Fruit fly (Drosophila melanogaster) whole organism, embryonic: ENCODE measurements around the gene scrt.

Source experiments
- Abd-B ChIP-seq: fragments of 200-800 bp; sonication (Bioruptor generic); optimal IDR thresholded peaks from 2 replicates; lab custom pipeline; 2018; ENCODE audit warnings: missing biosample characterization, mild to moderate bottlenecking, missing genetic modification characterization, moderate library complexity
- Atf3 ChIP-seq: fragments of 200-800 bp; sonication (Bioruptor generic); optimal IDR thresholded peaks from 3 replicates; lab custom pipeline; 2016; ENCODE audit warnings: missing biosample characterization, missing genetic modification characterization
- CG10979 ChIP-seq: fragments of 200-800 bp; sonication (Bioruptor generic); optimal IDR thresholded peaks from 2 replicates; lab custom pipeline; 2018; ENCODE audit warnings: missing biosample characterization, mild to moderate bottlenecking, missing genetic modification characterization, moderate library complexity
- CG11723 ChIP-seq: fragments of 200-800 bp; sonication (Bioruptor generic); optimal IDR thresholded peaks from 2 replicates; lab custom pipeline; 2017; ENCODE audit warnings: missing biosample characterization, mild to moderate bottlenecking, missing genetic modification characterization
- CG12155 ChIP-seq: fragments of 200-800 bp; sonication (Bioruptor generic); optimal IDR thresholded peaks from 3 replicates; lab custom pipeline; 2016; ENCODE audit warnings: missing biosample characterization, missing genetic modification characterization
- CG12236 ChIP-seq: fragments of 200-800 bp; sonication (Bioruptor generic); optimal IDR thresholded peaks from 2 replicates; lab custom pipeline; 2016; ENCODE audit warnings: missing biosample characterization, missing genetic modification characterization
- CG1603 ChIP-seq: fragments of 200-800 bp; sonication (Bioruptor generic); optimal IDR thresholded peaks from 2 replicates; lab custom pipeline; 2019; ENCODE audit warnings: missing biosample characterization, mild to moderate bottlenecking, missing genetic modification characterization, moderate library complexity
- CG17361 ChIP-seq: fragments of 200-800 bp; sonication (Bioruptor generic); IDR thresholded peaks from 3 replicates; pipeline ENCODE4 v1.3.6; 2022; ENCODE audit warnings: missing biosample characterization, missing genetic modification characterization
- CG17568 ChIP-seq: fragments of 200-800 bp; sonication (Bioruptor generic); optimal IDR thresholded peaks from 2 replicates; lab custom pipeline; 2018; ENCODE audit warnings: missing biosample characterization, mild to moderate bottlenecking, missing genetic modification characterization, moderate library complexity
- CG17612 ChIP-seq: fragments of 200-800 bp; sonication (Bioruptor generic); IDR thresholded peaks from 2 replicates; pipeline ENCODE4 v1.3.6; 2022; ENCODE audit warnings: missing biosample characterization, missing genetic modification characterization
- CG18599 ChIP-seq: fragments of 200-800 bp; sonication (Bioruptor generic); optimal IDR thresholded peaks from 3 replicates; lab custom pipeline; 2017; ENCODE audit warnings: missing biosample characterization, missing genetic modification characterization, mild to moderate bottlenecking, moderate library complexity, missing genetic modification reagents
- CG31224 ChIP-seq: fragments of 200-800 bp; sonication (Bioruptor generic); IDR thresholded peaks from 2 replicates; pipeline ENCODE4 v1.3.6; 2022; ENCODE audit warnings: missing biosample characterization, missing genetic modification characterization
- CG34224 ChIP-seq: fragments of 200-800 bp; sonication (Bioruptor generic); IDR thresholded peaks from 3 replicates; pipeline ENCODE4 v1.3.6; 2022; ENCODE audit warnings: missing biosample characterization, missing genetic modification characterization; ENCODE audit not compliant: partially characterized antibody
- CG6765 ChIP-seq: fragments of 200-800 bp; sonication (Bioruptor generic); optimal IDR thresholded peaks from 3 replicates; lab custom pipeline; 2017; ENCODE audit warnings: missing biosample characterization, mild to moderate bottlenecking, missing genetic modification characterization
- CG7372 ChIP-seq: fragments of 200-800 bp; sonication (Bioruptor generic); IDR thresholded peaks from 2 replicates; pipeline ENCODE4 v1.3.6; 2022; ENCODE audit warnings: missing biosample characterization, missing genetic modification characterization
- CG7928 ChIP-seq: fragments of 200-800 bp; sonication (Bioruptor generic); optimal IDR thresholded peaks from 2 replicates; lab custom pipeline; 2017; ENCODE audit warnings: missing biosample characterization, mild to moderate bottlenecking, missing genetic modification characterization
- CG8944 ChIP-seq: fragments of 200-800 bp; sonication (Bioruptor generic); optimal IDR thresholded peaks from 3 replicates; lab custom pipeline; 2016; ENCODE audit warnings: missing biosample characterization, missing genetic modification characterization
- CG9932 ChIP-seq: fragments of 200-800 bp; sonication (Bioruptor generic); IDR thresholded peaks from 2 replicates; pipeline ENCODE4 v1.3.6; 2022; ENCODE audit warnings: missing biosample characterization, missing genetic modification characterization
- Chrac-16 ChIP-seq: fragments of 200-800 bp; sonication (Bioruptor generic); optimal IDR thresholded peaks from 3 replicates; lab custom pipeline; 2016; ENCODE audit warnings: missing biosample characterization, missing genetic modification characterization
- D ChIP-seq, 2 experiments: fragments of 200-800 bp in 1 of 2; fragments of >200 bp in 1 of 2; sonication (Bioruptor generic) in 1 of 2; optimal IDR thresholded peaks; 2 replicates in 1 of 2; 3 replicates in 1 of 2; lab custom pipeline; 2017; ENCODE audit warnings: mild to moderate bottlenecking in 1 of 2, missing biosample characterization in 1 of 2, missing genetic modification characterization in 1 of 2, missing genetic modification reagents in 1 of 2
- Dll ChIP-seq: fragments of 200-800 bp; sonication (Bioruptor generic); IDR thresholded peaks from 4 replicates; pipeline ENCODE4 v1.3.6; 2022; ENCODE audit warnings: missing biosample characterization, missing genetic modification characterization; ENCODE audit not compliant: partially characterized antibody
- Eip74EF ChIP-seq, 2 experiments: fragments of 200-800 bp in 1 of 2; fragments of >200 bp in 1 of 2; sonication (Bioruptor generic) in 1 of 2; optimal IDR thresholded peaks; 2 replicates each; lab custom pipeline; 2017 to 2019; ENCODE audit warnings: missing biosample characterization in 2 of 2, missing genetic modification characterization in 2 of 2, mild to moderate bottlenecking in 1 of 2, moderate library complexity in 1 of 2
- Jarid2 ChIP-seq: fragments of 200-800 bp; sonication (Bioruptor generic); optimal IDR thresholded peaks from 3 replicates; lab custom pipeline; 2017; ENCODE audit warnings: mild to moderate bottlenecking, missing biosample characterization, missing genetic modification reagents, missing genetic modification characterization
- Mad ChIP-seq: fragments of 200-800 bp; sonication (Bioruptor generic); optimal IDR thresholded peaks from 2 replicates; lab custom pipeline; 2016; ENCODE audit warnings: missing biosample characterization, missing genetic modification characterization
- Meics ChIP-seq: fragments of 200-800 bp; sonication (Bioruptor generic); optimal IDR thresholded peaks from 2 replicates; lab custom pipeline; 2017; ENCODE audit warnings: missing biosample characterization, mild to moderate bottlenecking, missing genetic modification characterization
- NFAT ChIP-seq: fragments of 200-800 bp; sonication (Bioruptor generic); IDR thresholded peaks from 2 replicates; pipeline ENCODE4 v1.3.6; 2022; ENCODE audit warnings: missing biosample characterization, missing genetic modification characterization
- Pdp1 ChIP-seq, 2 experiments: fragments of 200-800 bp; sonication (Bioruptor generic); optimal IDR thresholded peaks; 3 replicates each; lab custom pipeline; 2016; ENCODE audit warnings: missing biosample characterization in 2 of 2, missing genetic modification characterization in 2 of 2, mild to moderate bottlenecking in 1 of 2, moderate library complexity in 1 of 2
- Usf ChIP-seq: fragments of 200-800 bp; sonication (Bioruptor generic); optimal IDR thresholded peaks from 2 replicates; lab custom pipeline; 2017; ENCODE audit warnings: missing genotype, missing biosample characterization, missing genetic modification characterization
- ara ChIP-seq: fragments of 200-800 bp; sonication (Bioruptor generic); IDR thresholded peaks from 2 replicates; pipeline ENCODE4 v1.3.6; 2022; ENCODE audit warnings: missing biosample characterization, missing genetic modification characterization
- ato ChIP-seq: fragments of 200-800 bp; sonication (Bioruptor generic); IDR thresholded peaks from 2 replicates; pipeline ENCODE4 v1.3.6; 2022; ENCODE audit warnings: missing biosample characterization, missing genetic modification characterization; ENCODE audit not compliant: partially characterized antibody
- chm ChIP-seq: fragments of 200-800 bp; sonication (Bioruptor generic); IDR thresholded peaks from 2 replicates; pipeline ENCODE4 v1.3.6; 2022; ENCODE audit warnings: missing biosample characterization, missing genetic modification characterization
- croc ChIP-seq: fragments of 200-800 bp; sonication (Bioruptor generic); conservative IDR thresholded peaks from 3 replicates; pipeline ENCODE4 v1.3.6; 2022; ENCODE audit warnings: missing biosample characterization, missing genetic modification characterization
- cwo ChIP-seq: fragments of 200-800 bp; sonication (Bioruptor generic); optimal IDR thresholded peaks from 3 replicates; lab custom pipeline; 2017; ENCODE audit warnings: missing biosample characterization, missing genetic modification characterization, mild to moderate bottlenecking, moderate library complexity, missing genetic modification reagents
- dm ChIP-seq: fragments of 200-800 bp; sonication (Bioruptor generic); optimal IDR thresholded peaks from 3 replicates; lab custom pipeline; 2016; ENCODE audit warnings: missing biosample characterization, missing genetic modification characterization
- en ChIP-seq: fragments of 200-800 bp; sonication (Bioruptor generic); optimal IDR thresholded peaks from 2 replicates; lab custom pipeline; 2016; ENCODE audit warnings: missing biosample characterization, missing genetic modification characterization
- eve ChIP-seq, 2 experiments: fragments of >200 bp; optimal IDR thresholded peaks; 2 replicates each; lab custom pipeline; 2017; ENCODE audit warnings: missing biosample characterization in 2 of 2, missing genetic modification characterization in 2 of 2
- gsb-n ChIP-seq: fragments of 200-800 bp; sonication (Bioruptor generic); optimal IDR thresholded peaks from 3 replicates; lab custom pipeline; 2018; ENCODE audit warnings: missing biosample characterization, mild to moderate bottlenecking, missing genetic modification characterization
- insv ChIP-seq, 2 experiments: fragments of 200-800 bp; sonication (Bioruptor generic); optimal IDR thresholded peaks; 3 replicates each; lab custom pipeline; 2016 to 2018; ENCODE audit warnings: missing biosample characterization in 2 of 2, missing genetic modification characterization in 2 of 2
- jing ChIP-seq: fragments of 200-800 bp; sonication (Bioruptor generic); optimal IDR thresholded peaks from 2 replicates; lab custom pipeline; 2018; ENCODE audit warnings: missing biosample characterization, mild to moderate bottlenecking, missing genetic modification characterization
- kah ChIP-seq: fragments of 200-800 bp; sonication (Bioruptor generic); optimal IDR thresholded peaks from 2 replicates; lab custom pipeline; 2018; ENCODE audit warnings: missing biosample characterization, mild to moderate bottlenecking, missing genetic modification characterization
- kay ChIP-seq: fragments of 200-800 bp; sonication (Bioruptor generic); optimal IDR thresholded peaks from 2 replicates; lab custom pipeline; 2016; ENCODE audit warnings: missing biosample characterization, missing genetic modification characterization
- kni ChIP-seq: fragments of 200-800 bp; sonication (Bioruptor generic); optimal IDR thresholded peaks from 3 replicates; lab custom pipeline; 2017; ENCODE audit warnings: mild to moderate bottlenecking, missing biosample characterization, missing genetic modification reagents, missing genetic modification characterization
- p53 ChIP-seq: fragments of 200-800 bp; sonication (Bioruptor generic); optimal IDR thresholded peaks from 2 replicates; lab custom pipeline; 2016; ENCODE audit warnings: missing biosample characterization, missing genetic modification characterization
- row ChIP-seq: fragments of 200-800 bp; sonication (Bioruptor generic); IDR thresholded peaks from 3 replicates; pipeline ENCODE4 v1.3.6; 2022; ENCODE audit warnings: missing biosample characterization, missing genetic modification characterization
- run ChIP-seq: fragments of 200-800 bp; sonication (Bioruptor generic); optimal IDR thresholded peaks from 3 replicates; lab custom pipeline; 2018; ENCODE audit warnings: missing biosample characterization, mild to moderate bottlenecking, missing genetic modification characterization
- so ChIP-seq: fragments of 200-800 bp; sonication (Bioruptor generic); IDR thresholded peaks from 3 replicates; pipeline ENCODE4 v1.3.6; 2022; ENCODE audit warnings: missing biosample characterization, missing genetic modification characterization
- tin ChIP-seq: fragments of 200-800 bp; sonication (Bioruptor generic); optimal IDR thresholded peaks from 3 replicates; lab custom pipeline; 2016; ENCODE audit warnings: missing biosample characterization, missing genetic modification characterization
- trem ChIP-seq: fragments of 200-800 bp; optimal IDR thresholded peaks from 3 replicates; lab custom pipeline; 2019; ENCODE audit warnings: missing biosample characterization, mild to moderate bottlenecking, missing genetic modification characterization, moderate library complexity
- z ChIP-seq: fragments of 200-800 bp; sonication (Bioruptor generic); IDR thresholded peaks from 3 replicates; pipeline ENCODE4 v1.3.6; 2022; ENCODE audit warnings: missing biosample characterization, missing genetic modification characterization

Gene scrt

dm6 chr3L:3970372-3971031, 13.2 kb upstream of the scrt start (continued):
- TF ChIP-seq Chrac-16 (GFP tag; lab: Kevin White, UChicago) = peak; percentile 15
- TF ChIP-seq chm = no peak; the same call in 1 of the 2 replicates
- peak; percentile 45 for TF ChIP-seq cwo
- no peak for TF ChIP-seq D (optimal IDR thresholded peaks at IDR 0.05; lab: Kevin White, UChicago)
- peak; percentile 9 for TF ChIP-seq D (GFP tag; optimal IDR thresholded peaks at IDR 0.05; lab: Kevin White, UChicago)
- TF ChIP-seq CG8944 (GFP tag; lab: Kevin White, UChicago) = no peak
- peak; percentile 1 for TF ChIP-seq jing (GFP tag; lab: Kevin White, UChicago)
- no peak for TF ChIP-seq CG12236 (GFP tag; lab: Kevin White, UChicago)
- TF ChIP-seq Pdp1 (GFP tag; optimal IDR thresholded peaks at IDR 0.05; lab: Kevin White, UChicago) = peak in 1 of 2 experiments; percentile 19
- no peak for TF ChIP-seq p53 (GFP tag; lab: Kevin White, UChicago)
- TF ChIP-seq kah = no peak
- no peak for TF ChIP-seq CG7928
- no peak for TF ChIP-seq NFAT (GFP tag; lab: Robert Waterston, UW)
- no peak for TF ChIP-seq CG31224 (GFP tag; lab: Robert Waterston, UW)
- TF ChIP-seq CG11723 (GFP tag; lab: Kevin White, UChicago) = no peak
- TF ChIP-seq CG17568 (GFP tag; lab: Kevin White, UChicago) = no peak
- no peak for TF ChIP-seq z (GFP tag; lab: Robert Waterston, UW)
- TF ChIP-seq Meics (GFP tag; lab: Kevin White, UChicago) = peak; percentile 58
- TF ChIP-seq CG17612 (GFP tag; lab: Robert Waterston, UW) = no peak
- TF ChIP-seq CG7372 (GFP tag; lab: Robert Waterston, UW) = no peak
- peak; percentile 26 for TF ChIP-seq tin (GFP tag; lab: Kevin White, UChicago)
- TF ChIP-seq Atf3 = no peak
- TF ChIP-seq en (GFP tag; lab: Kevin White, UChicago) = no peak
- TF ChIP-seq CG18599 (GFP tag; lab: Kevin White, UChicago) = peak; percentile 77
- TF ChIP-seq insv (GFP tag; optimal IDR thresholded peaks at IDR 0.05; lab: Kevin White, UChicago) = no peak
- TF ChIP-seq Jarid2 (GFP tag; lab: Kevin White, UChicago) = no peak
- no peak for TF ChIP-seq Usf (GFP tag; lab: Kevin White, UChicago)
- TF ChIP-seq run (tag; lab: Kevin White, UChicago) = no peak
- no peak for TF ChIP-seq CG12155 (GFP tag; lab: Kevin White, UChicago)
- TF ChIP-seq CG34224 (GFP tag; lab: Robert Waterston, UW) = no peak
- no peak for TF ChIP-seq ato
- TF ChIP-seq Dll = no peak
- TF ChIP-seq kay (GFP tag; lab: Kevin White, UChicago) = no peak
- no peak for TF ChIP-seq trem (tag; lab: Kevin White, UChicago)
- TF ChIP-seq row (GFP tag; lab: Robert Waterston, UW) = peak; percentile 79
- peak; percentile 37 for TF ChIP-seq CG10979 (tag; lab: Kevin White, UChicago)
- TF ChIP-seq dm (GFP tag; lab: Kevin White, UChicago) = no peak
- no peak for TF ChIP-seq kni (GFP tag; lab: Kevin White, UChicago)
- peak; percentile 28 for TF ChIP-seq CG1603 (tag; lab: Kevin White, UChicago)
- peak; percentile 32; the same call in 1 of the 3 replicates for TF ChIP-seq CG17361 (GFP tag; lab: Robert Waterston, UW)
- TF ChIP-seq gsb-n (tag; lab: Kevin White, UChicago) = no peak
- no peak; the same call in 1 of the 2 replicates for TF ChIP-seq CG9932
- no peak for TF ChIP-seq croc (GFP tag; lab: Robert Waterston, UW)
- TF ChIP-seq Abd-B (GFP tag; lab: Kevin White, UChicago) = no peak
- TF ChIP-seq so (GFP tag; lab: Robert Waterston, UW) = peak; percentile 35; the same call in 1 of the 3 replicates
- TF ChIP-seq Eip74EF (GFP tag; optimal IDR thresholded peaks at IDR 0.05; lab: Kevin White, UChicago) = no peak
- no peak for TF ChIP-seq CG6765 (GFP tag; lab: Kevin White, UChicago)
- no peak for TF ChIP-seq ara (GFP tag; lab: Robert Waterston, UW)
- peak; percentile 2 for TF ChIP-seq Mad (GFP tag; lab: Kevin White, UChicago)
- peak in 1 of 2 experiments; percentile 60 for TF ChIP-seq eve (GFP tag; optimal IDR thresholded peaks at IDR 0.05; lab: Kevin White, UChicago)
